Worm (Caenorhabditis elegans) whole organism, midembryonic: Measurements from ENCODE around the gene C17C3.1.

ENCODE experiments used
- T22C8.4 ChIP-seq: fragments of 200-800 bp; sonication (Bioruptor generic); IDR thresholded peaks from 2 replicates; pipeline ENCODE4 v1.3.6; 2022; ENCODE audit warnings: missing genetic modification characterization, missing compliant biosample characterization
- flt-1 ChIP-seq: fragments of 200-800 bp; sonication (Bioruptor generic); IDR thresholded peaks from 2 replicates; pipeline ENCODE4 v1.3.6; 2022; ENCODE audit warnings: missing genetic modification characterization, missing compliant biosample characterization
- klf-2 ChIP-seq: fragments of 200-800 bp; sonication (Bioruptor generic); conservative IDR thresholded peaks from 2 replicates; pipeline ENCODE4 v1.3.6; 2022; ENCODE audit warnings: missing genetic modification reagents, missing genetic modification characterization, missing compliant biosample characterization
- med-1 ChIP-seq: sonication (generic microtip); optimal IDR thresholded peaks from 2 replicates; lab custom pipeline; 2017; ENCODE audit warnings: missing genetic modification characterization, mild to moderate bottlenecking, missing compliant biosample characterization, antibody characterized with exemption, missing genetic modification reagents; ENCODE audit not compliant: insufficient read depth
- ref-1 ChIP-seq: fragments of 200-800 bp; sonication (Bioruptor generic); conservative IDR thresholded peaks from 2 replicates; pipeline ENCODE4 v1.3.6; 2022; ENCODE audit warnings: missing genetic modification reagents, missing genetic modification characterization, missing compliant biosample characterization
- tab-1 ChIP-seq: fragments of 200-800 bp; sonication (Bioruptor generic); IDR thresholded peaks from 2 replicates; pipeline ENCODE4 v1.3.6; 2022; ENCODE audit warnings: missing genetic modification characterization, missing compliant biosample characterization
- ztf-23 ChIP-seq: fragments of 200-800 bp; sonication (Bioruptor generic); IDR thresholded peaks from 2 replicates; pipeline ENCODE4 v1.3.6; 2022; ENCODE audit warnings: missing genetic modification reagents, missing genetic modification characterization, missing compliant biosample characterization

DNA sequence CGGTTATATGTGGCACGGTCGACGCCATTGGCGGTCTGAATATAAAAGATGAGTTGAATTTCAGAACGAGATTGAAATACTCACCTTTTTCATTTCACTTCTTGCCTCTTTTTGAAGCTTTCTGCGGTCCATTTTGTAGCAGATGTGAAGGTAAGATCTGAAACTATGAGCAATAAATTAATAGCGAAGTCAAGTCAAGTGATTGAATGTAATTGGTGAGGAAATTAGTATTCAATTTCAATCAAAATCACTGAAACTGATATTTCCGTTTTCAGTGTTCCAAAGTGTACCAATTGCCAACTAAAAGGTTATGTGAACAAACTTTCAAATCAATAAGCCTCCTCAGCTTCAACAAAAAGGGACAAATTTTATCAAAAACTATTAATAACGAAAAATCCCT is 28.7 kb upstream of the C17C3.1 start, which contains the start of gene C17C3.24:
- TF ChIP-seq ztf-23 (no peak), med-1 (GFP tag; lab: Kevin White, UChicago) (no peak), ref-1 (GFP tag; lab: Robert Waterston, UW) (no peak), tab-1 (GFP tag; lab: Robert Waterston, UW) (no peak), klf-2 (no peak), flt-1 (no peak), T22C8.4 (GFP tag; lab: Robert Waterston, UW) (no peak)
